Worm (Caenorhabditis elegans): ENCODE measurements around the gene Y7A5A.7.

Gene Y7A5A.7

DNA sequence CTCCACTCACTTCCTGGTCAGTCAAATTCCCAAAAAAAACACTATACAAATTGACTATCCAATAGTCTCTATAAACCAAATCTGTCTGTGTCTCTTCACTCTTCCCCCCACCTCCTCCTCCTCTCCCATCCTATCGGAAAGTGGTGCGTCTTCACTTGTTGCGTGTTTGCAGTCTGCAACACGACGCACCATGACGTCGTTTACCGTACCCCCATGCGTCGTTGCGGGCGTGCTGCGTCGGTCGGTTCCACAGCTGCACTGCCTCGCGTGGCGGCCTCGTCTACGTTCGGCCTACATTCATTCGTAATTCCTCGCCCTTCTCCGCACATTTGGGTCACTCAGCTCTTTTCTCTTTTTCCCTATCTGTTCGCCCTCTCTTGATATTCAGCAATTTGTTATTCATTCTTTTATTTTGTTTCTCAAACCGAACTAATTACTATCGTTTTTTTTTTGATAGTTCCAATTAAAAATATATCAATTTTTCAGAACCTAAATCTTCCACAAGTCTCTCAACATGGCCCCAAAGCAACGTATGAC, 37.2 kb upstream of the Y7A5A.7 start, which contains the start of gene serp-1.1 (continued):
- TF ChIP-seq snu-23 (GFP tag; optimal IDR thresholded peaks at IDR 0.05) (peak; percentile 99), lin-15B (tag; optimal IDR thresholded peaks at IDR 0.05) (peak; percentile 93), xbp-1 (tag; optimal IDR thresholded peaks at IDR 0.05) (peak; percentile 98), nhr-84 (tag; optimal IDR thresholded peaks at IDR 0.05) (no peak), fkh-10 (GFP tag; optimal IDR thresholded peaks at IDR 0.05) (peak; percentile 92), isw-1 (GFP tag; IDR thresholded peaks at IDR 0.05) (peak; percentile 94), fkh-8 (tag; optimal IDR thresholded peaks at IDR 0.05) (peak; percentile 94), pag-3 (tag; optimal IDR thresholded peaks at IDR 0.05; ENCODE audit: borderline replicate concordance, insufficient read depth) (no peak), Y116A8C.19 (tag; optimal IDR thresholded peaks at IDR 0.05; ENCODE audit: borderline replicate concordance) (no peak), nhr-85 (tag) (peak; percentile 100), lin-14 (GFP tag; optimal IDR thresholded peaks at IDR 0.05) (peak; percentile 100), unc-86 (tag; optimal IDR thresholded peaks at IDR 0.05) (peak; percentile 98), sup-37 (GFP tag; optimal IDR thresholded peaks at IDR 0.05) (peak; percentile 96), tlp-1 (tag; optimal IDR thresholded peaks at IDR 0.05) (no peak), fos-1 (tag; optimal IDR thresholded peaks at IDR 0.05) (peak; percentile 93), lin-35 (GFP tag; optimal IDR thresholded peaks at IDR 0.05) (peak; percentile 87 to 93), lin-13 (GFP tag; optimal IDR thresholded peaks at IDR 0.05) (peak; percentile 99), lin-39 (tag; optimal IDR thresholded peaks at IDR 0.05) (peak; percentile 91), C16A3.4 (tag; optimal IDR thresholded peaks at IDR 0.05) (peak; percentile 99), alr-1 (tag; optimal IDR thresholded peaks at IDR 0.05; ENCODE audit: borderline replicate concordance) (no peak), F16B12.6 (tag; optimal IDR thresholded peaks at IDR 0.05) (peak; percentile 75), ceh-63 (GFP tag; optimal IDR thresholded peaks at IDR 0.05) (no peak), aha-1 (tag; optimal IDR thresholded peaks at IDR 0.05) (peak; percentile 88), efl-3 (GFP tag; optimal IDR thresholded peaks at IDR 0.05) (peak; percentile 83), ces-1 (GFP tag; optimal IDR thresholded peaks at IDR 0.05) (no peak), nhr-76 (tag; optimal IDR thresholded peaks at IDR 0.05) (peak; percentile 96), tbx-2 (tag; optimal IDR thresholded peaks at IDR 0.05) (peak; percentile 99), rnt-1 (tag; optimal IDR thresholded peaks at IDR 0.05) (peak; percentile 99), dsc-1 (tag; optimal IDR thresholded peaks at IDR 0.05) (peak; percentile 97), snpc-4 (tag; optimal IDR thresholded peaks at IDR 0.05) (peak; percentile 90), sox-4 (tag; optimal IDR thresholded peaks at IDR 0.05) (peak; percentile 65), mab-9 (GFP tag; IDR thresholded peaks at IDR 0.05) (peak; percentile 91), ceh-8 (GFP tag; optimal IDR thresholded peaks at IDR 0.05) (peak; percentile 86), ama-1 (optimal IDR thresholded peaks at IDR 0.05) (peak; percentile 55), efl-1 (optimal IDR thresholded peaks at IDR 0.05) (peak; percentile 86 to 93), efl-1 (GFP tag; optimal IDR thresholded peaks at IDR 0.05 in 1 of 2) (peak; percentile 69 to 97), unc-130 (tag; optimal IDR thresholded peaks at IDR 0.05) (peak; percentile 96), unc-30 (tag; optimal IDR thresholded peaks at IDR 0.05) (no peak), unc-98 (GFP tag; IDR thresholded peaks at IDR 0.05) (peak; percentile 53; the same call in 1 of the 2 replicates), fkh-4 (tag; optimal IDR thresholded peaks at IDR 0.05; ENCODE audit: borderline replicate concordance) (no peak), mef-2 (tag; optimal IDR thresholded peaks at IDR 0.05) (peak; percentile 89), nhr-47 (tag; optimal IDR thresholded peaks at IDR 0.05) (peak; percentile 99), nhr-90 (tag; optimal IDR thresholded peaks at IDR 0.05; ENCODE audit: poor library complexity) (peak; percentile 99), egl-13 (tag; optimal IDR thresholded peaks at IDR 0.05) (peak; percentile 97), aly-2 (tag; optimal IDR thresholded peaks at IDR 0.05) (peak; percentile 75), nhr-20 (tag; optimal IDR thresholded peaks at IDR 0.05) (peak; percentile 100)
